Worm (Caenorhabditis elegans) whole organism, mixed stage, embryonic: ENCODE results near the gene noca-1.

Experiments
- bed-3 ChIP-seq: fragments of 200-800 bp; sonication (Bioruptor generic); optimal IDR thresholded peaks from 3 replicates; lab custom pipeline; 2018; ENCODE audit warnings: mild to moderate bottlenecking, missing genetic modification characterization, moderate library complexity, missing compliant biosample characterization
- ces-1 ChIP-seq: fragments of 150-350 bp; optimal IDR thresholded peaks from 2 replicates; lab custom pipeline; 2014; ENCODE audit warnings: missing biosample characterization, missing genetic modification reagents, missing genetic modification characterization
- elt-1 ChIP-seq: sonication (generic microtip); optimal IDR thresholded peaks from 2 replicates; lab custom pipeline; 2017; ENCODE audit warnings: missing genetic modification characterization, mild to moderate bottlenecking, missing compliant biosample characterization, antibody characterized with exemption, moderate library complexity, borderline replicate concordance; ENCODE audit not compliant: insufficient read depth
- flh-1 ChIP-seq: fragments of 200-800 bp; sonication (Bioruptor generic); optimal IDR thresholded peaks from 2 replicates; lab custom pipeline; 2018; ENCODE audit warnings: mild to moderate bottlenecking, missing genetic modification characterization, moderate library complexity, missing compliant biosample characterization
- nhr-12 ChIP-seq: fragments of 150-350 bp; optimal IDR thresholded peaks from 2 replicates; lab custom pipeline; 2014; ENCODE audit warnings: missing biosample characterization, missing genetic modification characterization
- nhr-237 ChIP-seq: fragments of 150-350 bp; optimal IDR thresholded peaks from 2 replicates; lab custom pipeline; 2014; ENCODE audit warnings: missing biosample characterization, missing genetic modification characterization
- nhr-28 ChIP-seq: fragments of 150-350 bp; optimal IDR thresholded peaks from 2 replicates; lab custom pipeline; 2014; ENCODE audit warnings: missing biosample characterization, missing genetic modification characterization
- snpc-4 ChIP-seq: fragments of 150-350 bp; optimal IDR thresholded peaks from 2 replicates; lab custom pipeline; 2014; ENCODE audit warnings: missing biosample characterization, missing genetic modification characterization
- tbx-8 ChIP-seq: fragments of 200-800 bp; sonication (Bioruptor generic); optimal IDR thresholded peaks from 2 replicates; lab custom pipeline; 2018; ENCODE audit warnings: mild to moderate bottlenecking, missing genetic modification characterization, moderate library complexity, missing compliant biosample characterization
- unc-120 ChIP-seq: sonication (generic microtip); optimal IDR thresholded peaks from 2 replicates; lab custom pipeline; 2017; ENCODE audit warnings: missing genetic modification characterization, missing compliant biosample characterization; ENCODE audit not compliant: poor library complexity, severe bottlenecking
- unc-62 ChIP-seq: fragments of 150-350 bp; optimal IDR thresholded peaks from 2 replicates; lab custom pipeline; 2014; ENCODE audit warnings: missing biosample characterization, missing genetic modification reagents, missing genetic modification characterization
- ztf-11 ChIP-seq: fragments of 150-350 bp; optimal IDR thresholded peaks from 2 replicates; lab custom pipeline; 2014; ENCODE audit warnings: missing biosample characterization, missing genetic modification characterization

DNA sequence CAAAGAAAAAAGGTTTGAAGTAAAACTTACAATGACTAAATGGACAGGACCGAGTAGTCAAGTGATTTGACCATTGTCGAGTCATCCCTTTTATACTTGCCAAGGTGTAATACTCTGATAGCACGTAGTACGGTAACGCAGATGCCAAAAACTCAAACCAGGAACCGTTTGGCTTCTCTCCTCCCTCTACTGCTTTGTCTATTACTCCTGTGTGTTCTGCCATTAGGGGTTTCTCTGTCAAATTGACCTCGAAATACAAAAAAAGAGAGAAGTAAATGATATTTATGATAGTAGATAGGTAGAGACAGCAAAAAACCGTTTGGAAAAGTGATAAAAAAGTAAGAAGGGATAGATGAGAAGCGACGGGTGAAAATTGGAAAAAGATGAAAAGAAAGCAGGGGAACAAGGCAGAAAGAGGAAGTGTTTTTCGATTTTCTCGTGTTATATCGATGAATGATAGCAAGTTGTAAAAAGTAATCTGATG is 49.5 kb downstream of the noca-1 start, which contains the start of the genes col-159 and col-160:
- TF ChIP-seq tbx-8 (no peak), ces-1 (GFP tag; lab: Kevin White, UChicago) (no peak), unc-120 (no peak), nhr-237 (no peak), elt-1 (tag; lab: Kevin White, UChicago) (no peak), ztf-11 (no peak), snpc-4 (tag; lab: Kevin White, UChicago) (no peak), bed-3 (GFP tag; lab: Kevin White, UChicago) (no peak), nhr-28 (no peak), unc-62 (GFP tag; lab: Kevin White, UChicago) (no peak), flh-1 (GFP tag; lab: Kevin White, UChicago) (no peak), nhr-12 (no peak)
